Worm (Caenorhabditis elegans) whole organism, L1 larva: ENCODE data around the gene T19D12.10.

Source experiments
- C04F5.9 ChIP-seq: sonication (generic microtip); optimal IDR thresholded peaks from 2 replicates; lab custom pipeline; 2016; ENCODE audit warnings: missing genetic modification characterization, missing compliant biosample characterization
- aly-2 ChIP-seq: fragments of 150-350 bp; optimal IDR thresholded peaks from 2 replicates; lab custom pipeline; 2014; ENCODE audit warnings: missing biosample characterization, missing genetic modification characterization
- ama-1 ChIP-seq: fragments of 150-350 bp; optimal IDR thresholded peaks from 2 replicates; lab custom pipeline; 2014
- blmp-1 ChIP-seq: fragments of 150-350 bp; optimal IDR thresholded peaks from 2 replicates; lab custom pipeline; 2014; ENCODE audit warnings: missing biosample characterization, missing genetic modification characterization
- ceh-8 ChIP-seq: fragments of 200-800 bp; sonication (Bioruptor generic); optimal IDR thresholded peaks from 2 replicates; lab custom pipeline; 2018; ENCODE audit warnings: mild to moderate bottlenecking, missing genetic modification characterization, moderate library complexity, missing compliant biosample characterization
- ceh-82 ChIP-seq, 3 experiments: fragments of 150-350 bp in 1 of 3; sonication (generic microtip) in 2 of 3; optimal IDR thresholded peaks; 2 replicates each; lab custom pipeline; 2014 to 2017; ENCODE audit warnings: missing biosample characterization in 3 of 3, missing genetic modification characterization in 3 of 3
- ceh-88 ChIP-seq: fragments of 200-800 bp; sonication (Bioruptor generic); IDR thresholded peaks from 2 replicates; pipeline ENCODE4 v1.3.6; 2022; ENCODE audit warnings: missing genetic modification characterization, missing compliant biosample characterization
- ces-1 ChIP-seq: fragments of 150-350 bp; optimal IDR thresholded peaks from 2 replicates; lab custom pipeline; 2014; ENCODE audit warnings: missing biosample characterization, missing genetic modification reagents, missing genetic modification characterization
- dsc-1 ChIP-seq: sonication (generic microtip); optimal IDR thresholded peaks from 2 replicates; lab custom pipeline; 2016; ENCODE audit warnings: mild to moderate bottlenecking, missing genetic modification characterization, missing compliant biosample characterization
- efl-1 ChIP-seq, 4 experiments: fragments of 150-350 bp; optimal IDR thresholded peaks in 3 of 4; peaks in 1 of 4; 1 replicate in 1 of 4; 2 replicates in 3 of 4; lab custom pipeline; 2014; ENCODE audit warnings: missing biosample characterization in 2 of 4, missing genetic modification characterization in 2 of 4, missing genetic modification reagents in 2 of 4
- egl-13 ChIP-seq: sonication (generic microtip); optimal IDR thresholded peaks from 2 replicates; lab custom pipeline; 2016; ENCODE audit warnings: missing genotype, missing genetic modification reagents, missing genetic modification characterization, missing compliant biosample characterization
- elt-2 ChIP-seq: sonication (generic microtip); optimal IDR thresholded peaks from 2 replicates; lab custom pipeline; 2016; ENCODE audit warnings: missing genetic modification characterization, mild to moderate bottlenecking, inconsistent platforms, missing compliant biosample characterization, missing genetic modification reagents
- elt-3 ChIP-seq, 6 experiments: fragments of 150-350 bp in 1 of 6; sonication (generic microtip); optimal IDR thresholded peaks; 2 replicates each; lab custom pipeline; 2017 to 2018; ENCODE audit warnings: missing biosample characterization in 6 of 6, missing genetic modification characterization in 6 of 6, inconsistent platforms in 1 of 6
- fkh-8 ChIP-seq: sonication (generic microtip); optimal IDR thresholded peaks from 2 replicates; lab custom pipeline; 2016; ENCODE audit warnings: mild to moderate bottlenecking, missing genetic modification characterization, missing compliant biosample characterization
- hlh-17 ChIP-seq: fragments of 200-800 bp; sonication (Bioruptor generic); optimal IDR thresholded peaks from 2 replicates; lab custom pipeline; 2018; ENCODE audit warnings: missing genetic modification characterization, mild to moderate bottlenecking, missing compliant biosample characterization, moderate library complexity, borderline replicate concordance
- hlh-4 ChIP-seq: sonication (generic microtip); optimal IDR thresholded peaks from 2 replicates; lab custom pipeline; 2016; ENCODE audit warnings: mild to moderate bottlenecking, missing genetic modification characterization, missing compliant biosample characterization
- hpl-2 ChIP-seq: fragments of 150-350 bp; optimal IDR thresholded peaks from 2 replicates; lab custom pipeline; 2014; ENCODE audit warnings: missing biosample characterization, missing genetic modification reagents, missing genetic modification characterization
- irx-1 ChIP-seq: sonication (generic microtip); optimal IDR thresholded peaks from 2 replicates; lab custom pipeline; 2016; ENCODE audit warnings: missing genetic modification characterization, missing compliant biosample characterization
- jun-1 ChIP-seq: fragments of 150-350 bp; optimal IDR thresholded peaks from 2 replicates; lab custom pipeline; 2014; ENCODE audit warnings: missing biosample characterization, missing genetic modification reagents, missing genetic modification characterization
- lin-13 ChIP-seq: fragments of 150-350 bp; optimal IDR thresholded peaks from 2 replicates; lab custom pipeline; 2014; ENCODE audit warnings: missing biosample characterization, missing genetic modification reagents, missing genetic modification characterization
- lin-14 ChIP-seq: fragments of 200-800 bp; sonication (Bioruptor generic); optimal IDR thresholded peaks from 2 replicates; lab custom pipeline; 2018; ENCODE audit warnings: mild to moderate bottlenecking, missing genetic modification characterization, moderate library complexity, missing compliant biosample characterization
- lin-15B ChIP-seq: fragments of 150-350 bp; sonication (generic microtip); optimal IDR thresholded peaks from 3 replicates; lab custom pipeline; 2014; ENCODE audit warnings: missing biosample characterization, missing genetic modification characterization
- lin-35 ChIP-seq, 2 experiments: fragments of 150-350 bp; optimal IDR thresholded peaks; 2 replicates each; lab custom pipeline; 2014; ENCODE audit warnings: missing biosample characterization in 2 of 2, missing genetic modification characterization in 2 of 2, missing genetic modification reagents in 2 of 2
- lir-3 ChIP-seq: sonication (generic microtip); optimal IDR thresholded peaks from 2 replicates; lab custom pipeline; 2016; ENCODE audit warnings: mild to moderate bottlenecking, missing genetic modification characterization, moderate library complexity, missing compliant biosample characterization; ENCODE audit not compliant: poor library complexity
- mdl-1 ChIP-seq, 2 experiments: fragments of 150-350 bp; optimal IDR thresholded peaks; 2 replicates each; lab custom pipeline; 2014 to 2017; ENCODE audit warnings: missing biosample characterization in 2 of 2, missing genetic modification characterization in 2 of 2, inconsistent platforms in 1 of 2
- nhr-11 ChIP-seq: fragments of 150-350 bp; optimal IDR thresholded peaks from 2 replicates; lab custom pipeline; 2014; ENCODE audit warnings: missing biosample characterization, missing genetic modification characterization
- nhr-28 ChIP-seq: fragments of 150-350 bp; optimal IDR thresholded peaks from 2 replicates; lab custom pipeline; 2014; ENCODE audit warnings: missing biosample characterization, missing genetic modification characterization
- nhr-71 ChIP-seq: sonication (generic microtip); optimal IDR thresholded peaks from 2 replicates; lab custom pipeline; 2016; ENCODE audit warnings: mild to moderate bottlenecking, missing genetic modification characterization, moderate library complexity, missing compliant biosample characterization
- nhr-85 ChIP-seq: sonication (generic microtip); peaks from one replicate; lab custom pipeline; 2016; ENCODE audit warnings: missing genetic modification characterization, inconsistent platforms, missing compliant biosample characterization
- pag-3 ChIP-seq: sonication (generic microtip); optimal IDR thresholded peaks from 2 replicates; lab custom pipeline; 2017; ENCODE audit warnings: missing genetic modification characterization, mild to moderate bottlenecking, missing compliant biosample characterization, antibody characterized with exemption, borderline replicate concordance; ENCODE audit not compliant: insufficient read depth
- skn-1 ChIP-seq: fragments of 150-350 bp; optimal IDR thresholded peaks from 2 replicates; lab custom pipeline; 2014; ENCODE audit warnings: missing biosample characterization, missing genetic modification characterization
- sptf-1 ChIP-seq: fragments of 150-350 bp; optimal IDR thresholded peaks from 2 replicates; lab custom pipeline; 2014; ENCODE audit warnings: missing biosample characterization, missing genetic modification characterization
- sup-37 ChIP-seq: fragments of 200-800 bp; sonication (Bioruptor generic); optimal IDR thresholded peaks from 2 replicates; lab custom pipeline; 2018; ENCODE audit warnings: mild to moderate bottlenecking, missing genetic modification characterization, missing compliant biosample characterization
- swsn-7 ChIP-seq: sonication (generic microtip); optimal IDR thresholded peaks from 2 replicates; lab custom pipeline; 2016; ENCODE audit warnings: missing genetic modification characterization, missing compliant biosample characterization
- tlp-1 ChIP-seq: fragments of 150-350 bp; optimal IDR thresholded peaks from 2 replicates; lab custom pipeline; 2014; ENCODE audit warnings: missing biosample characterization, missing genetic modification characterization
- unc-30 ChIP-seq: sonication (generic microtip); optimal IDR thresholded peaks from 2 replicates; lab custom pipeline; 2017; ENCODE audit warnings: missing biosample characterization, missing genetic modification characterization
- unc-62 ChIP-seq: fragments of 150-350 bp; optimal IDR thresholded peaks from 2 replicates; lab custom pipeline; 2014; ENCODE audit warnings: missing biosample characterization, missing genetic modification reagents, missing genetic modification characterization
- xbp-1 ChIP-seq: sonication (generic microtip); optimal IDR thresholded peaks from 2 replicates; lab custom pipeline; 2016; ENCODE audit warnings: missing genetic modification characterization, missing compliant biosample characterization
- ztf-11 ChIP-seq, 2 experiments: sonication (generic microtip); optimal IDR thresholded peaks; 2 replicates each; lab custom pipeline; 2016 to 2017; ENCODE audit warnings: missing genetic modification characterization in 2 of 2, missing biosample characterization in 1 of 2, missing compliant biosample characterization in 1 of 2
- ztf-4 ChIP-seq: fragments of 150-350 bp; optimal IDR thresholded peaks from 2 replicates; lab custom pipeline; 2014; ENCODE audit warnings: missing biosample characterization, missing genetic modification characterization

The T19D12.10 gene

ce11 chrII:6679724-6680123, 21.1 kb upstream of the T19D12.10 start, which contains the start of gene ift-74:
Gene ift-74 (plus strand): TSS chrII:6680024.
- TF ChIP-seq nhr-71 (no peak), fkh-8 (peak; percentile 40), ceh-82 (tag; optimal IDR thresholded peaks at IDR 0.05; lab: Kevin White, UChicago) (no peak), xbp-1 (tag; lab: Kevin White, UChicago) (no peak), blmp-1 (tag; lab: Kevin White, UChicago) (no peak), nhr-85 (tag; lab: Kevin White, UChicago) (no peak), ceh-8 (GFP tag; lab: Kevin White, UChicago) (no peak)

- TF ChIP-seq hlh-17: no peak
- TF ChIP-seq efl-1 (optimal IDR thresholded peaks at IDR 0.05; lab: Kevin White, UChicago): no peak
- TF ChIP-seq efl-1 (GFP tag; optimal IDR thresholded peaks at IDR 0.05 in 1 of 2; lab: Kevin White, UChicago): peak in 1 of 2 experiments; percentile 43
- TF ChIP-seq elt-2 (tag; lab: Kevin White, UChicago): peak; percentile 72
These were observed 15.2 kb upstream of the T19D12.10 start, which contains the start of gene H43E16.1 for ce11 chrII:6673894-6674293. Gene H43E16.1 (plus strand): TSS chrII:6674268.

- TF ChIP-seq C04F5.9: no peak
- TF ChIP-seq lin-15B: no peak
- TF ChIP-seq swsn-7 (tag; lab: Kevin White, UChicago): no peak
- TF ChIP-seq, all 84 proteins: peak for 0
These were observed 9.8 kb upstream of the T19D12.10 start for ce11 chrII:6668496-6668895.

ce11 chrII:6667534-6667933, 8.9 kb upstream of the T19D12.10 start:
- no peak for TF ChIP-seq lin-35 (GFP tag; optimal IDR thresholded peaks at IDR 0.05; lab: Kevin White, UChicago)
- no peak for TF ChIP-seq efl-1 (optimal IDR thresholded peaks at IDR 0.05; lab: Kevin White, UChicago)
- TF ChIP-seq efl-1 (GFP tag; optimal IDR thresholded peaks at IDR 0.05 in 1 of 2; lab: Kevin White, UChicago): peak in 1 of 2 experiments; percentile 20
- TF ChIP-seq mdl-1 (tag; optimal IDR thresholded peaks at IDR 0.05; lab: Kevin White, UChicago): no peak
- no peak for TF ChIP-seq aly-2

- TF ChIP-seq lin-15B: no peak
- TF ChIP-seq lin-13 (GFP tag; lab: Kevin White, UChicago): no peak
- TF ChIP-seq unc-30: no peak
- TF ChIP-seq sup-37 (GFP tag; lab: Kevin White, UChicago): no peak
- no peak for TF ChIP-seq nhr-11 (tag; lab: Kevin White, UChicago)
- no peak for TF ChIP-seq lir-3 (tag; lab: Kevin White, UChicago)
- TF ChIP-seq lin-14: no peak
- no peak for TF ChIP-seq mdl-1 (tag; optimal IDR thresholded peaks at IDR 0.05; lab: Kevin White, UChicago)
- TF ChIP-seq aly-2: no peak
- TF ChIP-seq swsn-7 (tag; lab: Kevin White, UChicago): no peak
- no peak for TF ChIP-seq pag-3 (tag; lab: Kevin White, UChicago)
- TF ChIP-seq jun-1: no peak
- TF ChIP-seq hpl-2 (GFP tag; lab: Kevin White, UChicago): no peak
- TF ChIP-seq, all 84 proteins: peak for 0
These were observed 7.9 kb upstream of the T19D12.10 start, which contains the start of gene T19D12.1 for ce11 chrII:6666598-6666997. Gene T19D12.1 (plus strand): TSS chrII:6666898.

ce11 chrII:6665908-6666307, 7.2 kb upstream of the T19D12.10 start:
- TF ChIP-seq elt-2 (tag; lab: Kevin White, UChicago) (peak; percentile 64), ceh-8 (GFP tag; lab: Kevin White, UChicago) (no peak), sup-37 (GFP tag; lab: Kevin White, UChicago) (no peak), sptf-1 (tag; lab: Kevin White, UChicago) (no peak), unc-62 (GFP tag; lab: Kevin White, UChicago) (no peak)

ce11 chrII:6663799-6664198, 5.1 kb upstream of the T19D12.10 start:
- TF ChIP-seq ztf-11 (tag; optimal IDR thresholded peaks at IDR 0.05; lab: Kevin White, UChicago) (no peak), irx-1 (no peak), hlh-4 (tag; lab: Kevin White, UChicago) (no peak), ceh-88 (GFP tag; lab: Robert Waterston, UW) (no peak), elt-3 (tag; optimal IDR thresholded peaks at IDR 0.05; lab: Kevin White, UChicago) (no peak), nhr-71 (no peak), nhr-28 (tag; lab: Kevin White, UChicago) (no peak), dsc-1 (tag; lab: Kevin White, UChicago) (no peak), sptf-1 (tag; lab: Kevin White, UChicago) (no peak), egl-13 (tag; lab: Kevin White, UChicago) (no peak), ama-1 (lab: Kevin White, UChicago) (no peak), ceh-8 (GFP tag; lab: Kevin White, UChicago) (no peak), ztf-4 (tag; lab: Kevin White, UChicago) (no peak), skn-1 (tag; lab: Kevin White, UChicago) (no peak), tlp-1 (tag; lab: Kevin White, UChicago) (no peak), ces-1 (GFP tag; lab: Kevin White, UChicago) (no peak)
